Worm (Caenorhabditis elegans) whole organism, young adult: ENCODE data around the gene ceh-27.

Experiments used
- B0261.1 ChIP-seq: sonication (generic microtip); optimal IDR thresholded peaks from 2 replicates; lab custom pipeline; 2016; ENCODE audit warnings: mild to moderate bottlenecking, missing genetic modification characterization, moderate library complexity, missing compliant biosample characterization
- F10E7.11 ChIP-seq: sonication (generic microtip); optimal IDR thresholded peaks from 2 replicates; lab custom pipeline; 2017; ENCODE audit warnings: mild to moderate bottlenecking, missing genetic modification characterization, moderate library complexity, missing compliant biosample characterization
- F22D6.2 ChIP-seq: sonication (generic microtip); optimal IDR thresholded peaks from 2 replicates; lab custom pipeline; 2016; ENCODE audit warnings: mild to moderate bottlenecking, missing genetic modification characterization, missing compliant biosample characterization
- F49E8.2 ChIP-seq: sonication (generic microtip); optimal IDR thresholded peaks from 3 replicates; lab custom pipeline; 2017; ENCODE audit warnings: missing genetic modification characterization, mild to moderate bottlenecking, missing compliant biosample characterization, antibody characterized with exemption, moderate library complexity; ENCODE audit not compliant: insufficient read depth
- F57C9.4 ChIP-seq: sonication (generic microtip); optimal IDR thresholded peaks from 2 replicates; lab custom pipeline; 2017; ENCODE audit warnings: mild to moderate bottlenecking, missing genetic modification characterization, missing compliant biosample characterization
- K11D2.4 ChIP-seq: fragments of 200-800 bp; sonication (Bioruptor generic); IDR thresholded peaks from 2 replicates; pipeline ENCODE4 v1.3.6; 2022; ENCODE audit warnings: missing genetic modification reagents, missing genetic modification characterization, missing compliant biosample characterization
- K12H6.12 ChIP-seq: fragments of 200-800 bp; sonication (Bioruptor generic); optimal IDR thresholded peaks from 2 replicates; lab custom pipeline; 2018; ENCODE audit warnings: mild to moderate bottlenecking, missing genetic modification characterization, missing compliant biosample characterization
- Y53F4B.3 ChIP-seq: fragments of 200-800 bp; sonication (Bioruptor generic); IDR thresholded peaks from 2 replicates; pipeline ENCODE4 v1.3.6; 2022; ENCODE audit warnings: missing genetic modification reagents, missing genetic modification characterization, missing compliant biosample characterization
- attf-3 ChIP-seq: fragments of 200-800 bp; sonication (Bioruptor generic); conservative IDR thresholded peaks from 2 replicates; pipeline ENCODE4 v1.3.6; 2022; ENCODE audit warnings: missing genetic modification reagents, missing genetic modification characterization, missing compliant biosample characterization
- bed-2 ChIP-seq: fragments of 200-800 bp; sonication (Bioruptor generic); IDR thresholded peaks from 2 replicates; pipeline ENCODE4 v1.3.6; 2022; ENCODE audit warnings: missing genetic modification reagents, missing genetic modification characterization, missing compliant biosample characterization
- ccch-3 ChIP-seq: fragments of 200-800 bp; sonication (Bioruptor generic); optimal IDR thresholded peaks from 2 replicates; lab custom pipeline; 2018; ENCODE audit warnings: mild to moderate bottlenecking, missing genetic modification characterization, missing compliant biosample characterization
- cebp-1 ChIP-seq, 2 experiments: fragments of 200-800 bp in 1 of 2; sonication (Bioruptor generic) in 1 of 2; sonication (generic microtip) in 1 of 2; IDR thresholded peaks in 1 of 2; optimal IDR thresholded peaks in 1 of 2; 2 replicates each; pipeline versions ENCODE4 v1.3.6 to Lab custom; 2017 to 2022; ENCODE audit warnings: missing compliant biosample characterization in 2 of 2, missing genetic modification characterization in 2 of 2, mild to moderate bottlenecking in 1 of 2, missing genetic modification reagents in 1 of 2, moderate library complexity in 1 of 2
- cebp-2 ChIP-seq: fragments of 200-800 bp; sonication (Bioruptor generic); IDR thresholded peaks from 2 replicates; pipeline ENCODE4 v1.3.6; 2022; ENCODE audit warnings: missing genetic modification characterization, missing compliant biosample characterization
- die-1 ChIP-seq: sonication (generic microtip); optimal IDR thresholded peaks from 2 replicates; lab custom pipeline; 2016; ENCODE audit warnings: missing genotype, mild to moderate bottlenecking, missing genetic modification characterization, missing compliant biosample characterization
- egrh-3 ChIP-seq: fragments of 200-800 bp; sonication (Bioruptor generic); IDR thresholded peaks from 2 replicates; pipeline ENCODE4 v1.3.6; 2022; ENCODE audit warnings: missing genetic modification reagents, missing genetic modification characterization, missing compliant biosample characterization
- ets-4 ChIP-seq: fragments of 200-800 bp; sonication (Bioruptor generic); optimal IDR thresholded peaks from 2 replicates; lab custom pipeline; 2018; ENCODE audit warnings: mild to moderate bottlenecking, missing genetic modification characterization, missing compliant biosample characterization
- fkh-3 ChIP-seq: sonication (generic microtip); optimal IDR thresholded peaks from 2 replicates; lab custom pipeline; 2016; ENCODE audit warnings: mild to moderate bottlenecking, missing genetic modification characterization, missing compliant biosample characterization
- hlh-12 ChIP-seq: sonication (generic microtip); optimal IDR thresholded peaks from 2 replicates; lab custom pipeline; 2016; ENCODE audit warnings: missing genetic modification characterization, missing compliant biosample characterization
- hmg-20 ChIP-seq: fragments of 200-800 bp; sonication (Bioruptor generic); IDR thresholded peaks from 2 replicates; pipeline ENCODE4 v1.3.6; 2022; ENCODE audit warnings: missing genetic modification reagents, missing genetic modification characterization, missing compliant biosample characterization
- lin-40 ChIP-seq: sonication (generic microtip); optimal IDR thresholded peaks from 2 replicates; lab custom pipeline; 2016; ENCODE audit warnings: missing genetic modification characterization, mild to moderate bottlenecking, missing compliant biosample characterization, missing genotype, missing genetic modification reagents
- lsl-1 ChIP-seq: fragments of 200-800 bp; sonication (Bioruptor generic); optimal IDR thresholded peaks from 2 replicates; lab custom pipeline; 2018; ENCODE audit warnings: mild to moderate bottlenecking, missing genetic modification characterization, moderate library complexity, missing compliant biosample characterization
- lsy-27 ChIP-seq: sonication (generic microtip); optimal IDR thresholded peaks from 2 replicates; lab custom pipeline; 2017; ENCODE audit warnings: missing genetic modification characterization, mild to moderate bottlenecking, missing compliant biosample characterization, antibody characterized with exemption, missing genotype, borderline replicate concordance; ENCODE audit not compliant: insufficient read depth
- madf-10 ChIP-seq: sonication (generic microtip); optimal IDR thresholded peaks from 2 replicates; lab custom pipeline; 2016; ENCODE audit warnings: mild to moderate bottlenecking, missing genetic modification characterization, missing compliant biosample characterization
- madf-3 ChIP-seq: fragments of 200-800 bp; sonication (Bioruptor generic); IDR thresholded peaks from 2 replicates; pipeline ENCODE4 v1.3.6; 2022; ENCODE audit warnings: missing genetic modification reagents, missing genetic modification characterization, missing compliant biosample characterization
- madf-6 ChIP-seq: fragments of 200-800 bp; sonication (Bioruptor generic); IDR thresholded peaks from 2 replicates; pipeline ENCODE4 v1.3.6; 2022; ENCODE audit warnings: missing genetic modification reagents, missing genetic modification characterization, missing compliant biosample characterization
- mel-28 ChIP-seq: sonication (generic microtip); optimal IDR thresholded peaks from 2 replicates; lab custom pipeline; 2016; ENCODE audit warnings: borderline replicate concordance, mild to moderate bottlenecking, missing genetic modification characterization, missing compliant biosample characterization
- rcor-1 ChIP-seq: fragments of 200-800 bp; sonication (Bioruptor generic); IDR thresholded peaks from 2 replicates; pipeline ENCODE4 v1.3.6; 2022; ENCODE audit warnings: missing genetic modification reagents, missing genetic modification characterization, missing compliant biosample characterization
- snpc-1.3 ChIP-seq: sonication (generic microtip); optimal IDR thresholded peaks from 2 replicates; lab custom pipeline; 2017; ENCODE audit warnings: missing genetic modification characterization, mild to moderate bottlenecking, missing compliant biosample characterization, antibody characterized with exemption, moderate library complexity, missing genotype, missing genetic modification reagents; ENCODE audit not compliant: insufficient read depth
- snpc-3.4 ChIP-seq: sonication (generic microtip); optimal IDR thresholded peaks from 2 replicates; lab custom pipeline; 2017; ENCODE audit warnings: missing genetic modification characterization, mild to moderate bottlenecking, missing compliant biosample characterization, antibody characterized with exemption, moderate library complexity, missing genotype, missing genetic modification reagents
- tlf-1 ChIP-seq: fragments of 200-800 bp; sonication (Bioruptor generic); optimal IDR thresholded peaks from 2 replicates; lab custom pipeline; 2018; ENCODE audit warnings: mild to moderate bottlenecking, missing genetic modification characterization, missing compliant biosample characterization
- xnd-1 ChIP-seq: sonication (generic microtip); optimal IDR thresholded peaks from 2 replicates; lab custom pipeline; 2016; ENCODE audit warnings: missing genotype, missing genetic modification reagents, missing genetic modification characterization, missing compliant biosample characterization
- zfh-2 ChIP-seq: fragments of 200-800 bp; sonication (Bioruptor generic); conservative IDR thresholded peaks from 2 replicates; pipeline ENCODE4 v1.3.6; 2022; ENCODE audit warnings: missing genetic modification reagents, missing genetic modification characterization, missing compliant biosample characterization
- zim-3 ChIP-seq: sonication (generic microtip); optimal IDR thresholded peaks from 2 replicates; lab custom pipeline; 2017; ENCODE audit warnings: mild to moderate bottlenecking, missing genetic modification characterization, moderate library complexity, missing compliant biosample characterization
- ztf-26 ChIP-seq: sonication (generic microtip); optimal IDR thresholded peaks from 2 replicates; lab custom pipeline; 2017; ENCODE audit warnings: missing genetic modification characterization, missing compliant biosample characterization

Gene ceh-27

DNA sequence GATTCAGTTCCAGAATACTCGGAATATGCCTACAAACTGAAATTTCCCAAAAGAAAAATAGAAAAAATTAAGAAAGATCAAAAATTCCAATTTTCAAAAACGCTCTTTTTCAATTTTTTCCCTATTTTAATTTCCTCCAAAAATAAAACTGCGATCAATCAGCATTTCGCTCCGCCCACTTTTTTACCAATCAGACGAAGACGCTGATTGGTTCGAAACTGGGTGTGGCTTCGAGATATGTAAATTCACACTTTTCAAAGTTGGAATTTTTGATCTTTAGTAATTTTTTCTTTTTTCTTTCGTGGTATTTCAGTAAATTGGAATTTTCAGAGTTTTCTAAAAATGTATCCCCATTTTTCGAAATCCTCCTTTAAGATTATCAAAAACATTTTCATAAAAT lies 12.1 kb upstream of the ceh-27 start:
- no peak for TF ChIP-seq K12H6.12 (tag; lab: Kevin White, UChicago)
- no peak for TF ChIP-seq hlh-12 (tag; lab: Kevin White, UChicago)
- no peak for TF ChIP-seq rcor-1 (GFP tag; lab: Robert Waterston, UW)
- no peak for TF ChIP-seq lsl-1
- TF ChIP-seq attf-3 (GFP tag; lab: Robert Waterston, UW) = no peak
- no peak for TF ChIP-seq lsy-27 (tag; lab: Kevin White, UChicago)
- no peak for TF ChIP-seq K11D2.4 (GFP tag; lab: Robert Waterston, UW)
- TF ChIP-seq xnd-1 (tag; lab: Kevin White, UChicago) = no peak
- TF ChIP-seq F57C9.4 (tag; lab: Kevin White, UChicago) = no peak
- no peak for TF ChIP-seq cebp-2 (GFP tag; lab: Robert Waterston, UW)
- no peak for TF ChIP-seq ets-4 (GFP tag; lab: Kevin White, UChicago)
- TF ChIP-seq hmg-20 (GFP tag; lab: Robert Waterston, UW) = no peak
- TF ChIP-seq ztf-26 (tag; lab: Kevin White, UChicago) = no peak
- TF ChIP-seq zfh-2 (GFP tag; lab: Robert Waterston, UW) = no peak
- TF ChIP-seq snpc-1.3 (tag; lab: Kevin White, UChicago) = no peak
- TF ChIP-seq Y53F4B.3 (GFP tag; lab: Robert Waterston, UW) = no peak
- no peak for TF ChIP-seq bed-2 (GFP tag; lab: Robert Waterston, UW)

DNA sequence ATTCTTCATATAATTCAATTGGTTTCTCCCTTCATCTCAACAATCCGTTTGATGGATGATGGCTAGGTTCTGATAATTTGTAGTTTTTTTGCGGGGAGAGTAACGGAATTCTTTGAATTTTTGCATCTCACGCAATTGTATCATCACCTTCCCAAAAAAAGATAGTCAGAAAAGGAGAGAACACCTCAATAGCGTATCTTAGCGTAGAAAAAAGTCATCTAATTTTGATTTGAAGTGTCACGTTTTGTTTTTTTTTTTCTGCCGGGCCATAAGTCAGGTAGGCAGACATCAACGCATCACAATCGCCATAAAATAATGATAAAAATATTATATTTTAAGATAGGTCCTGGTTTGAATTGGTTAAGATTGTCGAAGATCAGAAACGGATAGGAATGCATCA lies 11.6 kb upstream of the ceh-27 start:
- TF ChIP-seq K11D2.4 (GFP tag; lab: Robert Waterston, UW) = no peak
- peak; percentile 20 for TF ChIP-seq lin-40 (tag; lab: Kevin White, UChicago)
- no peak for TF ChIP-seq attf-3 (GFP tag; lab: Robert Waterston, UW)
- TF ChIP-seq madf-3 (GFP tag; lab: Robert Waterston, UW) = no peak
- no peak for TF ChIP-seq madf-10 (tag; lab: Kevin White, UChicago)
- TF ChIP-seq cebp-1 (GFP tag; IDR thresholded peaks at IDR 0.05; lab: Robert Waterston, UW) = no peak
- no peak for TF ChIP-seq cebp-1 (tag; optimal IDR thresholded peaks at IDR 0.05; lab: Kevin White, UChicago)
- TF ChIP-seq, all 124 proteins: peak for 1

DNA sequence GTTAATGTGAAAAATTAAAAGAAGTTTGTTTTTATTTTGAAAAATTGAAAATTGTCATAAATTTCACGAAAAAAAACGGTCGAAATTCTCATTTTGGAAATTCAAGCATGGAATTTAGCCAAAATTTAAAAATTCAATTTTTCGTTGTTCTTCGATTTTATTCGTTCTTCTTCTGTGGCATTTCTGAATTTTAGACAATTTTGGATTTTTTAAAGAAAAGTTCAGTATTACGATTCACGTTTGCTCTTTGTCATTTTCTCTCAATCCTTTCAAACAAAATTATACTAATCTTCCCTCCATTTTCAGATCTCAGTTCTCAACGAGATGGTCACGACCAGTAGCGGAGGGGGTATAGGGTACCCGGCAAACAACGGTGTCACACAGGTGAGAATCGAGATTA lies 10.7 kb upstream of the ceh-27 start, which contains the start of gene ape-1:
TSS of gene ape-1 (plus strand) at position 301 of the 400 bp plus-strand sequence.
- no peak for TF ChIP-seq madf-3 (GFP tag; lab: Robert Waterston, UW)
- no peak for TF ChIP-seq F10E7.11
- no peak for TF ChIP-seq lin-40 (tag; lab: Kevin White, UChicago)
- TF ChIP-seq F49E8.2 (tag; lab: Kevin White, UChicago) = no peak
- no peak for TF ChIP-seq die-1 (tag; lab: Kevin White, UChicago)
- TF ChIP-seq egrh-3 (GFP tag; lab: Robert Waterston, UW) = no peak
- no peak for TF ChIP-seq snpc-1.3 (tag; lab: Kevin White, UChicago)
- TF ChIP-seq fkh-3 (tag; lab: Kevin White, UChicago) = no peak
- TF ChIP-seq mel-28 (tag; lab: Kevin White, UChicago) = no peak
- TF ChIP-seq B0261.1 = no peak
- no peak for TF ChIP-seq madf-6 (GFP tag; lab: Robert Waterston, UW)
- no peak for TF ChIP-seq K11D2.4 (GFP tag; lab: Robert Waterston, UW)
- no peak for TF ChIP-seq snpc-3.4 (tag; lab: Kevin White, UChicago)
- no peak for TF ChIP-seq tlf-1 (GFP tag; lab: Kevin White, UChicago)
- no peak for TF ChIP-seq F22D6.2 (tag; lab: Kevin White, UChicago)
- no peak for TF ChIP-seq zim-3 (tag; lab: Kevin White, UChicago)
- no peak for TF ChIP-seq ccch-3 (GFP tag; lab: Kevin White, UChicago)
- TF ChIP-seq, all 124 proteins: peak for 0
